Worm (Caenorhabditis elegans) whole organism, young adult: ENCODE measurements around the gene nhr-168.

Experiments used
- B0019.2 ChIP-seq: fragments of 200-800 bp; sonication (Bioruptor generic); conservative IDR thresholded peaks from 2 replicates; pipeline ENCODE4 v1.3.6; 2022; ENCODE audit warnings: missing genetic modification reagents, missing genetic modification characterization, missing compliant biosample characterization
- D2030.7 ChIP-seq: fragments of 200-800 bp; sonication (Bioruptor generic); IDR thresholded peaks from 2 replicates; pipeline ENCODE4 v1.3.6; 2022; ENCODE audit warnings: missing genetic modification reagents, missing genetic modification characterization, missing compliant biosample characterization
- F23B12.7 ChIP-seq: sonication (generic microtip); optimal IDR thresholded peaks from 2 replicates; lab custom pipeline; 2017; ENCODE audit warnings: missing genetic modification characterization, mild to moderate bottlenecking, missing compliant biosample characterization, antibody characterized with exemption, moderate library complexity; ENCODE audit not compliant: insufficient read depth
- F55B11.4 ChIP-seq: sonication (generic microtip); optimal IDR thresholded peaks from 2 replicates; lab custom pipeline; 2016; ENCODE audit warnings: missing compliant biosample characterization, missing genetic modification characterization, borderline replicate concordance; ENCODE audit not compliant: insufficient read depth
- T07F8.4 ChIP-seq: sonication (generic microtip); optimal IDR thresholded peaks from 2 replicates; lab custom pipeline; 2016; ENCODE audit warnings: mild to moderate bottlenecking, missing genetic modification characterization, moderate library complexity, missing compliant biosample characterization
- T26A5.8 ChIP-seq: sonication (generic microtip); optimal IDR thresholded peaks from 2 replicates; lab custom pipeline; 2016; ENCODE audit warnings: missing genetic modification characterization, missing compliant biosample characterization
- Y53F4B.3 ChIP-seq: fragments of 200-800 bp; sonication (Bioruptor generic); IDR thresholded peaks from 2 replicates; pipeline ENCODE4 v1.3.6; 2022; ENCODE audit warnings: missing genetic modification reagents, missing genetic modification characterization, missing compliant biosample characterization
- Y79H2A.3 ChIP-seq: fragments of 200-800 bp; sonication (Bioruptor generic); conservative IDR thresholded peaks from 2 replicates; pipeline ENCODE4 v1.3.6; 2022; ENCODE audit warnings: missing genetic modification reagents, missing genetic modification characterization, missing compliant biosample characterization
- Y95B8A.8 ChIP-seq: fragments of 200-800 bp; sonication (Bioruptor generic); IDR thresholded peaks from 2 replicates; pipeline ENCODE4 v1.3.6; 2022; ENCODE audit warnings: missing genetic modification reagents, missing genetic modification characterization, missing compliant biosample characterization
- atf-7 ChIP-seq: sonication (generic microtip); optimal IDR thresholded peaks from 2 replicates; lab custom pipeline; 2017; ENCODE audit warnings: mild to moderate bottlenecking, missing genetic modification characterization, missing compliant biosample characterization
- attf-3 ChIP-seq: fragments of 200-800 bp; sonication (Bioruptor generic); conservative IDR thresholded peaks from 2 replicates; pipeline ENCODE4 v1.3.6; 2022; ENCODE audit warnings: missing genetic modification reagents, missing genetic modification characterization, missing compliant biosample characterization
- attf-6 ChIP-seq: fragments of 200-800 bp; sonication (Bioruptor generic); IDR thresholded peaks from 2 replicates; pipeline ENCODE4 v1.3.6; 2022; ENCODE audit warnings: missing genetic modification reagents, missing genetic modification characterization, missing compliant biosample characterization
- cebp-2 ChIP-seq: fragments of 200-800 bp; sonication (Bioruptor generic); IDR thresholded peaks from 2 replicates; pipeline ENCODE4 v1.3.6; 2022; ENCODE audit warnings: missing genetic modification characterization, missing compliant biosample characterization
- ceh-40 ChIP-seq: fragments of 200-800 bp; sonication (Bioruptor generic); IDR thresholded peaks from 2 replicates; pipeline ENCODE4 v1.3.6; 2022; ENCODE audit warnings: missing genetic modification characterization, missing compliant biosample characterization
- ceh-58 ChIP-seq: fragments of 200-800 bp; sonication (Bioruptor generic); IDR thresholded peaks from 2 replicates; pipeline ENCODE4 v1.3.6; 2022; ENCODE audit warnings: missing genetic modification characterization, missing compliant biosample characterization
- ceh-91 ChIP-seq: fragments of 200-800 bp; sonication (Bioruptor generic); IDR thresholded peaks from 2 replicates; pipeline ENCODE4 v1.3.6; 2022; ENCODE audit warnings: missing genetic modification reagents, missing genetic modification characterization, missing compliant biosample characterization
- chd-7 ChIP-seq: sonication (generic microtip); optimal IDR thresholded peaks from 2 replicates; lab custom pipeline; 2016; ENCODE audit warnings: mild to moderate bottlenecking, missing genetic modification characterization, moderate library complexity, missing compliant biosample characterization
- egl-18 ChIP-seq: fragments of 200-800 bp; sonication (Bioruptor generic); IDR thresholded peaks from 2 replicates; pipeline ENCODE4 v1.3.6; 2022; ENCODE audit warnings: missing genetic modification reagents, missing genetic modification characterization, missing compliant biosample characterization
- ets-4 ChIP-seq: fragments of 200-800 bp; sonication (Bioruptor generic); optimal IDR thresholded peaks from 2 replicates; lab custom pipeline; 2018; ENCODE audit warnings: mild to moderate bottlenecking, missing genetic modification characterization, missing compliant biosample characterization
- gei-17 ChIP-seq: fragments of 200-800 bp; sonication (Bioruptor generic); optimal IDR thresholded peaks from 2 replicates; lab custom pipeline; 2018; ENCODE audit warnings: mild to moderate bottlenecking, missing genetic modification characterization, missing compliant biosample characterization
- let-607 ChIP-seq, 2 experiments: fragments of 200-800 bp in 1 of 2; sonication (Bioruptor generic) in 1 of 2; sonication (generic microtip) in 1 of 2; optimal IDR thresholded peaks; 2 replicates each; lab custom pipeline; 2016 to 2018; ENCODE audit warnings: mild to moderate bottlenecking in 2 of 2, missing compliant biosample characterization in 2 of 2, missing genetic modification characterization in 2 of 2, moderate library complexity in 2 of 2, missing genotype in 1 of 2
- lin-26 ChIP-seq: fragments of 200-800 bp; sonication (Bioruptor generic); IDR thresholded peaks from 2 replicates; pipeline ENCODE4 v1.3.6; 2022; ENCODE audit warnings: missing genetic modification reagents, missing genetic modification characterization, missing compliant biosample characterization
- lsl-1 ChIP-seq: fragments of 200-800 bp; sonication (Bioruptor generic); optimal IDR thresholded peaks from 2 replicates; lab custom pipeline; 2018; ENCODE audit warnings: mild to moderate bottlenecking, missing genetic modification characterization, moderate library complexity, missing compliant biosample characterization
- mcd-1 ChIP-seq: fragments of 200-800 bp; sonication (Bioruptor generic); IDR thresholded peaks from 2 replicates; pipeline ENCODE4 v1.3.6; 2022; ENCODE audit warnings: missing genetic modification reagents, missing genetic modification characterization, missing compliant biosample characterization
- mel-28 ChIP-seq: sonication (generic microtip); optimal IDR thresholded peaks from 2 replicates; lab custom pipeline; 2016; ENCODE audit warnings: borderline replicate concordance, mild to moderate bottlenecking, missing genetic modification characterization, missing compliant biosample characterization
- mxl-1 ChIP-seq: sonication (generic microtip); optimal IDR thresholded peaks from 2 replicates; lab custom pipeline; 2016; ENCODE audit warnings: missing genetic modification characterization, missing compliant biosample characterization
- nfya-2 ChIP-seq: fragments of 200-800 bp; sonication (Bioruptor generic); IDR thresholded peaks from 2 replicates; pipeline ENCODE4 v1.3.6; 2022; ENCODE audit warnings: missing genetic modification reagents, missing genetic modification characterization, missing compliant biosample characterization
- nfyb-1 ChIP-seq: fragments of 200-800 bp; sonication (Bioruptor generic); IDR thresholded peaks from 2 replicates; pipeline ENCODE4 v1.3.6; 2022; ENCODE audit warnings: missing genetic modification reagents, missing genetic modification characterization, missing compliant biosample characterization
- nhr-80 ChIP-seq: sonication (generic microtip); optimal IDR thresholded peaks from 2 replicates; lab custom pipeline; 2016; ENCODE audit warnings: missing genetic modification characterization, missing compliant biosample characterization
- rcor-1 ChIP-seq: fragments of 200-800 bp; sonication (Bioruptor generic); IDR thresholded peaks from 2 replicates; pipeline ENCODE4 v1.3.6; 2022; ENCODE audit warnings: missing genetic modification reagents, missing genetic modification characterization, missing compliant biosample characterization
- snpc-1.1 ChIP-seq: sonication (generic microtip); optimal IDR thresholded peaks from 2 replicates; lab custom pipeline; 2017; ENCODE audit warnings: missing genetic modification characterization, mild to moderate bottlenecking, missing compliant biosample characterization, antibody characterized with exemption, moderate library complexity, missing genotype, missing genetic modification reagents; ENCODE audit not compliant: insufficient read depth
- snpc-4 ChIP-seq, 5 experiments: fragments of 150-350 bp in 1 of 5; sonication (generic microtip) in 4 of 5; optimal IDR thresholded peaks; 2 replicates each; lab custom pipeline; 2014 to 2018; ENCODE audit warnings: missing genetic modification characterization in 5 of 5, missing biosample characterization in 3 of 5, antibody characterized with exemption in 2 of 5, mild to moderate bottlenecking in 2 of 5, missing compliant biosample characterization in 2 of 5, missing genotype in 2 of 5, moderate library complexity in 2 of 5, missing genetic modification reagents in 1 of 5
- tlf-1 ChIP-seq: fragments of 200-800 bp; sonication (Bioruptor generic); optimal IDR thresholded peaks from 2 replicates; lab custom pipeline; 2018; ENCODE audit warnings: mild to moderate bottlenecking, missing genetic modification characterization, missing compliant biosample characterization
- unc-130 ChIP-seq: sonication (generic microtip); optimal IDR thresholded peaks from 2 replicates; lab custom pipeline; 2016; ENCODE audit warnings: missing genetic modification reagents, missing genetic modification characterization, missing compliant biosample characterization
- zim-3 ChIP-seq: sonication (generic microtip); optimal IDR thresholded peaks from 2 replicates; lab custom pipeline; 2017; ENCODE audit warnings: mild to moderate bottlenecking, missing genetic modification characterization, moderate library complexity, missing compliant biosample characterization
- ztf-18 ChIP-seq: sonication (generic microtip); optimal IDR thresholded peaks from 2 replicates; lab custom pipeline; 2016; ENCODE audit warnings: missing genotype, mild to moderate bottlenecking, missing genetic modification characterization, missing compliant biosample characterization
- ztf-25 ChIP-seq: fragments of 200-800 bp; sonication (Bioruptor generic); IDR thresholded peaks from 2 replicates; pipeline ENCODE4 v1.3.6; 2022; ENCODE audit warnings: missing genetic modification reagents, missing genetic modification characterization, missing compliant biosample characterization
- ztf-26 ChIP-seq: sonication (generic microtip); optimal IDR thresholded peaks from 2 replicates; lab custom pipeline; 2017; ENCODE audit warnings: missing genetic modification characterization, missing compliant biosample characterization
- ztf-3 ChIP-seq: fragments of 200-800 bp; sonication (Bioruptor generic); optimal IDR thresholded peaks from 2 replicates; lab custom pipeline; 2018; ENCODE audit warnings: mild to moderate bottlenecking, missing genetic modification characterization, missing compliant biosample characterization

nhr-168 gene

ce11 chrV:13367024-13367423 is 33.4 kb upstream of the nhr-168 start, which contains the start of gene srx-125:
TSS of gene srx-125 (plus strand) at chrV:13367324.
- no peak for TF ChIP-seq snpc-4 (GFP tag; optimal IDR thresholded peaks at IDR 0.05; lab: Kevin White, UChicago)
- no peak for TF ChIP-seq snpc-4 (tag; optimal IDR thresholded peaks at IDR 0.05; lab: Kevin White, UChicago)

DNA sequence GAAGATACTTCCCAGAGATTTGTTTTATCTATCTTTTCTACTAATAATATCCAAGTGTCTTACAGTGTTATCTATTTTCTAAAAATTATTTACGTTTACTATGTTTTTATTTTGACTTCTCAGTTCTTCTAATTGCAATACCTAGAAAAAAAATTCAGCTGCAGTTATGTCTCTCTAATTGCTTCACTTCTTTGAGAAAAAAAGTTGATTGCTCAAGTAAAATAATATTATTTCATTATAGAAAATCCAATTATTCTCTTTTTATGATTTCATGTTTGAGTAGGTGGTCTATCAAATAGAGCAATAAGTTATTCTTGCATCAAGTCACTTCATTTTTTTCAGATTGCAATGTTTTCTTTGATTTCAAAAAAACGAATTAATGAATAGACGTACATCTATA is 32.8 kb upstream of the nhr-168 start:
- TF ChIP-seq D2030.7 (GFP tag; lab: Robert Waterston, UW) = no peak
- TF ChIP-seq cebp-2 = no peak
- no peak for TF ChIP-seq nhr-80
- no peak for TF ChIP-seq lsl-1 (GFP tag; lab: Kevin White, UChicago)
- no peak for TF ChIP-seq ets-4 (GFP tag; lab: Kevin White, UChicago)
- no peak for TF ChIP-seq ztf-18 (tag; lab: Kevin White, UChicago)
- no peak for TF ChIP-seq F23B12.7 (tag; lab: Kevin White, UChicago)
- TF ChIP-seq gei-17 = no peak
- no peak for TF ChIP-seq tlf-1
- no peak for TF ChIP-seq Y53F4B.3
- TF ChIP-seq unc-130 (GFP tag; lab: Kevin White, UChicago) = no peak
- TF ChIP-seq ceh-91 = no peak
- no peak for TF ChIP-seq ztf-26 (tag; lab: Kevin White, UChicago)
- TF ChIP-seq mel-28 = no peak
- no peak for TF ChIP-seq atf-7

DNA sequence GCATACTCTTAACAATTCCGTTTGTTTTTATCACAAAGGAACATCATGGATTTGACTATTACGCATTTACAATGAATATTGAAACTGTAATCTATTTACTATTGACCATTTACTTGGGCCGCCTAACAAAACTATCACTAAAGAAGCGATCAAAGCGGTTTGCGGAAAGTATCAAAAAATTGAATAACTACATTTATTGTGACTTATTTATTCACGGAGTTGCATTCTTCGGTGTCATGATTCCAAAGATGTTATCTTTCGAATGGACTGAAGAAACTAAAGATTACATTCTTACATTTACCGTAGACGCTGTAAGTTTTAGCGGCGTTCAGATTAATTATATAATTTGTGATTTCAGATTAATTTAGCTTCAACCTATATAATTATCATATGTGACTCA is 30.6 kb upstream of the nhr-168 start:
- TF ChIP-seq egl-18 (GFP tag; lab: Robert Waterston, UW) (no peak), mcd-1 (GFP tag; lab: Robert Waterston, UW) (no peak), Y79H2A.3 (no peak), rcor-1 (GFP tag; lab: Robert Waterston, UW) (no peak), attf-6 (GFP tag; lab: Robert Waterston, UW) (no peak)

ce11 chrV:13363415-13363814 is 29.7 kb upstream of the nhr-168 start, which contains the start of gene srg-46:
TSS of gene srg-46 (plus strand) at chrV:13363715.
- no peak for TF ChIP-seq ztf-25
- TF ChIP-seq ceh-40 (GFP tag; lab: Robert Waterston, UW) = no peak
- no peak for TF ChIP-seq ztf-3
- no peak for TF ChIP-seq T07F8.4 (tag; lab: Kevin White, UChicago)
- no peak for TF ChIP-seq B0019.2 (GFP tag; lab: Robert Waterston, UW)
- TF ChIP-seq chd-7 (tag; lab: Kevin White, UChicago) = no peak
- TF ChIP-seq zim-3 = no peak
- TF ChIP-seq ceh-91 = no peak
- TF ChIP-seq attf-3 (GFP tag; lab: Robert Waterston, UW) = no peak
- no peak for TF ChIP-seq Y95B8A.8 (GFP tag; lab: Robert Waterston, UW)
- TF ChIP-seq F55B11.4 (tag; lab: Kevin White, UChicago) = no peak
- TF ChIP-seq let-607 (tag; optimal IDR thresholded peaks at IDR 0.05; lab: Kevin White, UChicago) = no peak
- no peak for TF ChIP-seq lsl-1 (GFP tag; lab: Kevin White, UChicago)
- TF ChIP-seq mxl-1 (tag; lab: Kevin White, UChicago) = no peak
- TF ChIP-seq lin-26 (GFP tag; lab: Robert Waterston, UW) = no peak
- TF ChIP-seq nfyb-1 (GFP tag; lab: Robert Waterston, UW) = no peak
- TF ChIP-seq snpc-1.1 = no peak
- TF ChIP-seq T26A5.8 = no peak
- TF ChIP-seq nfya-2 (GFP tag; lab: Robert Waterston, UW) = no peak
- TF ChIP-seq ceh-58 (GFP tag; lab: Robert Waterston, UW) = no peak
